Fruit fly (Drosophila melanogaster) whole organism, pupa: ENCODE measurements around the gene CG31301.

Source experiments
- CG10348 ChIP-seq: fragments of 200-800 bp; sonication (Bioruptor generic); IDR thresholded peaks from 2 replicates; pipeline ENCODE4 v1.3.6; 2022; ENCODE audit warnings: missing biosample characterization, missing genetic modification characterization
- CG12605 ChIP-seq: fragments of 200-800 bp; sonication (Bioruptor generic); IDR thresholded peaks from 2 replicates; pipeline ENCODE4 v1.3.6; 2022; ENCODE audit warnings: missing biosample characterization, missing genetic modification characterization
- CG13204 ChIP-seq: fragments of 200-800 bp; sonication (Bioruptor generic); optimal IDR thresholded peaks from 2 replicates; lab custom pipeline; 2018; ENCODE audit warnings: missing biosample characterization, mild to moderate bottlenecking, missing genetic modification characterization, moderate library complexity
- CG14655 ChIP-seq: fragments of 200-800 bp; sonication (Bioruptor generic); optimal IDR thresholded peaks from 3 replicates; lab custom pipeline; 2017; ENCODE audit warnings: mild to moderate bottlenecking, missing biosample characterization, missing genetic modification reagents, missing genetic modification characterization
- CG15710 ChIP-seq: fragments of 200-800 bp; sonication (Bioruptor generic); optimal IDR thresholded peaks from 2 replicates; lab custom pipeline; 2018; ENCODE audit warnings: missing biosample characterization, mild to moderate bottlenecking, missing genetic modification characterization, moderate library complexity
- CG17806 ChIP-seq: fragments of 200-800 bp; sonication (Bioruptor generic); optimal IDR thresholded peaks from 2 replicates; lab custom pipeline; 2018; ENCODE audit warnings: missing biosample characterization, mild to moderate bottlenecking, missing genetic modification characterization, moderate library complexity
- CG32121 ChIP-seq: fragments of 200-800 bp; sonication (Bioruptor generic); IDR thresholded peaks from 2 replicates; pipeline ENCODE4 v1.3.6; 2022; ENCODE audit warnings: missing biosample characterization, missing genetic modification characterization
- CG34367 ChIP-seq: fragments of 200-800 bp; sonication (Bioruptor generic); optimal IDR thresholded peaks from 2 replicates; lab custom pipeline; 2018; ENCODE audit warnings: missing biosample characterization, mild to moderate bottlenecking, missing genetic modification characterization
- CG4496 ChIP-seq: fragments of 200-800 bp; sonication (Bioruptor generic); IDR thresholded peaks from 3 replicates; pipeline ENCODE4 v1.3.6; 2022; ENCODE audit warnings: missing biosample characterization, missing genetic modification characterization
- CG8159 ChIP-seq: fragments of 200-800 bp; sonication (Bioruptor generic); optimal IDR thresholded peaks from 3 replicates; lab custom pipeline; 2018; ENCODE audit warnings: missing biosample characterization, mild to moderate bottlenecking, missing genetic modification characterization, moderate library complexity
- CG8301 ChIP-seq: fragments of 200-800 bp; sonication (Bioruptor generic); optimal IDR thresholded peaks from 2 replicates; lab custom pipeline; 2018; ENCODE audit warnings: missing biosample characterization, mild to moderate bottlenecking, missing genetic modification characterization
- CG9948 ChIP-seq: fragments of 200-800 bp; sonication (Bioruptor generic); optimal IDR thresholded peaks from 2 replicates; lab custom pipeline; 2018; ENCODE audit warnings: missing biosample characterization, mild to moderate bottlenecking, missing genetic modification characterization, moderate library complexity
- D1 ChIP-seq: fragments of 200-800 bp; sonication (Bioruptor generic); optimal IDR thresholded peaks from 2 replicates; lab custom pipeline; 2018; ENCODE audit warnings: missing biosample characterization, mild to moderate bottlenecking, missing genetic modification characterization, moderate library complexity
- EcR ChIP-seq: fragments of 200-800 bp; sonication (Bioruptor generic); optimal IDR thresholded peaks from 3 replicates; lab custom pipeline; 2019; ENCODE audit warnings: missing biosample characterization, missing genetic modification characterization, mild to moderate bottlenecking, moderate library complexity, missing genetic modification reagents
- Ets98B ChIP-seq: fragments of 200-800 bp; sonication (Bioruptor generic); IDR thresholded peaks from 2 replicates; pipeline ENCODE4 v1.3.6; 2022; ENCODE audit warnings: missing biosample characterization, missing genetic modification characterization
- Pif1A ChIP-seq: fragments of 200-800 bp; sonication (Bioruptor generic); optimal IDR thresholded peaks from 3 replicates; lab custom pipeline; 2016; ENCODE audit warnings: missing biosample characterization, missing genetic modification characterization
- Pif1B ChIP-seq: fragments of 200-800 bp; sonication (Bioruptor generic); optimal IDR thresholded peaks from 3 replicates; lab custom pipeline; 2016; ENCODE audit warnings: missing biosample characterization, missing genetic modification characterization
- Snoo ChIP-seq: fragments of 200-800 bp; sonication (Bioruptor generic); optimal IDR thresholded peaks from 3 replicates; lab custom pipeline; 2017; ENCODE audit warnings: missing biosample characterization, mild to moderate bottlenecking, missing genetic modification characterization, inconsistent platforms
- fd96Ca ChIP-seq: fragments of 200-800 bp; sonication (Bioruptor generic); IDR thresholded peaks from 3 replicates; pipeline ENCODE4 v1.3.6; 2022; ENCODE audit warnings: missing biosample characterization, missing genetic modification characterization
- gl ChIP-seq: fragments of 200-800 bp; sonication (Bioruptor generic); optimal IDR thresholded peaks from 2 replicates; lab custom pipeline; 2018; ENCODE audit warnings: missing biosample characterization, mild to moderate bottlenecking, missing genetic modification characterization
- rn ChIP-seq: fragments of 200-800 bp; sonication (Bioruptor generic); IDR thresholded peaks from 2 replicates; pipeline ENCODE4 v1.3.6; 2022; ENCODE audit warnings: missing biosample characterization, missing genetic modification characterization

Gene CG31301

DNA sequence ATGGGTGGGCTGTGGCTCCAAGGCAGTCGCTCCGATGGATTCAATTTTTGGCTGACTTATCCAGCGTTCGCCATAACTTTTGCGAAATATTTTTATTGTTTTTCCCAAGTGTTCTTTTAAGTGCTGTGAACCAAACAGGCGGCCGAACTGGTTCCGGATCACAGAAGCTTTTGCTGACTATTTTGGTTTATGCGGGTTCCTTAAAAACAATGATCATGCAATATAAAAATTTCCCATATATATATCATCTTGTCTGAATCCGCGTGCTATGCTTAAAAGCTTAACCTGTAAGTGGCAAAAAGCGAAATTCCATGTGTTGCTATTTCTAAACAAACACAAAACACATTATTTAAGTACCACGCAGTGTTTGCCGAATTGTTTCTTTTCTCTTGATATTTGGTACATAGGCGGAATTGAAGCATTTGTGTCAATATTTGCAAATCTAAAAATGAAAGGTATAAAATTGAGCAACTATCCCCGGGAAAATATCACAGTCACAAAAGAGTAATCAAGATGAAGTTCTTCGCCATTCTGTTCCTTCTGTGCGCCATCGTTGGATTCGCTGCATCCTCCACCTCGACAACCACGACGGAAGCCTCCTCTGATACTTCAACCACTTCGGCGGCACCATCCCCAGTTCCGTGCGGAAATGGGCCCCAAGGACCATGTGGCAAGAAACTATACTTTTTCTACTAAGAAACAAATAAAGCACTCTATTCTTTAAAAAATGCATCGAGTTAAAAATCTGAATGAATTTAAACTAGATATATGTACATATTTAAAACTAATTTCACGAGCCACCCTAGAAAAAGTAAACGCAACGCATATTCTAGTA lies 25.9 kb upstream of the CG31301 start, which contains the start of the genes CG6276 and CG44040:
Gene CG6276 (minus strand): TSS at position 158 of the 835 bp plus-strand sequence.
Gene CG44040 (plus strand): TSS at position 467 of the 835 bp plus-strand sequence.
- TF ChIP-seq CG13204, result no peak
- peak; percentile 53; the same call in 2 of the 3 replicates for TF ChIP-seq CG4496
- TF ChIP-seq gl (tag; lab: Kevin White, UChicago), result no peak
- TF ChIP-seq CG9948 (tag; lab: Kevin White, UChicago), result peak; percentile 25
- TF ChIP-seq CG34367 (tag; lab: Kevin White, UChicago), result peak; percentile 50
- peak; percentile 46 for TF ChIP-seq CG15710
- TF ChIP-seq Pif1A (GFP tag; lab: Kevin White, UChicago), result no peak
- TF ChIP-seq D1 (tag; lab: Kevin White, UChicago), result no peak
- 0 out of 2 replicates have a peak, but pooled peaks have one; percentile 4 for TF ChIP-seq rn (GFP tag; lab: Robert Waterston, UW)
- peak; percentile 98 for TF ChIP-seq CG8159 (tag; lab: Kevin White, UChicago)
- no peak for TF ChIP-seq CG10348
- peak; percentile 73 for TF ChIP-seq Ets98B
- 0 out of 2 replicates have a peak, but pooled peaks have one; percentile 9 for TF ChIP-seq CG12605
- TF ChIP-seq Snoo, result peak; percentile 61
- TF ChIP-seq CG32121 (GFP tag; lab: Robert Waterston, UW), result peak; percentile 35
- TF ChIP-seq CG17806 (tag; lab: Kevin White, UChicago), result peak; percentile 44
- TF ChIP-seq CG8301, result peak; percentile 59
- TF ChIP-seq CG14655, result no peak
- peak; percentile 71 for TF ChIP-seq fd96Ca (GFP tag; lab: Robert Waterston, UW)
- no peak for TF ChIP-seq EcR
- no peak for TF ChIP-seq Pif1B (GFP tag; lab: Kevin White, UChicago)

- no peak for TF ChIP-seq CG12605
- no peak for TF ChIP-seq EcR
- TF ChIP-seq CG8301, result no peak
- no peak for TF ChIP-seq CG15710
- TF ChIP-seq CG10348, result no peak
- TF ChIP-seq D1 (tag; lab: Kevin White, UChicago), result no peak
- TF ChIP-seq Pif1A (GFP tag; lab: Kevin White, UChicago), result no peak
- TF ChIP-seq Snoo, result no peak
- no peak for TF ChIP-seq CG14655
- TF ChIP-seq CG8159 (tag; lab: Kevin White, UChicago), result no peak
- no peak for TF ChIP-seq CG9948 (tag; lab: Kevin White, UChicago)
- no peak for TF ChIP-seq gl (tag; lab: Kevin White, UChicago)
- no peak for TF ChIP-seq Ets98B
- TF ChIP-seq CG17806 (tag; lab: Kevin White, UChicago), result no peak
- no peak for TF ChIP-seq fd96Ca (GFP tag; lab: Robert Waterston, UW)
- no peak for TF ChIP-seq Pif1B (GFP tag; lab: Kevin White, UChicago)
- no peak for TF ChIP-seq CG34367 (tag; lab: Kevin White, UChicago)
- TF ChIP-seq CG13204, result no peak
Measured at dm6 chr3R:15320747-15321085, 25.3 kb upstream of the CG31301 start, which contains the start of gene ear. Gene ear, plus strand, starts transcription at chr3R:15320756.

DNA sequence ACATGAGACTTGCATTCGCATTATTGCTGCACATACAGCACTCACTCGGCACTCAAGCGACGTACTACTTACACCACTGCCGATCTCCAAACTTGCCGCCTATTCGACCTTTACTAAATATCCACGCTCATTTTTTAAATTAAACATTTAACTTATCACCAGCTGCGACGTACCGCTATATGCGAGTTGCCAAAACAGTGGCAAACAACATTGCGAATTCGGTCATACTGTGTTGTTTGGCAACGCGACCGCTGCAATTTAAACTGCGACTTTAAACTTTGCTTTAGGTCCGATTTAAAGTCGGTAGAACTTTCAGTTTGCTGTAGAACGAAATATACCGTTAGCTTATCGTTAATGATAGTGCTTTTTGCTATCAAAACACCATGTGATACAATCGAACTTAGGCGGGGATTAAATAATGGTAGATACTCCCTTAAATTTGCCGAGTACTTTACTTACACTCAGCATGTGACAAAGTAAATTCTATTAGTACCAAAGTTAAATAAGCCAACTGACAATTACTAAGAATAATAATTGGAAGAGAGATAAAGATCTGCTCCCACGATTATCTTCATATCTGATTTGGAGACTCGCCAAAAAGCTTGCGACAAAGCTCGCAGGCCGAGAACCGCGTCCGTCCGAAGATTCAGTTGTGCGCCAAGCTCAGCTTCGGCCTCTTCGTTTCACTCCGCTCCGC lies 17.8 kb upstream of the CG31301 start, which contains the start of the genes CG6236 and ea:
Gene CG6236 (minus strand): TSS at position 187 of the 697 bp plus-strand sequence.
Gene ea (plus strand): TSS at position 647 of the 697 bp plus-strand sequence.
- TF ChIP-seq CG34367 (tag; lab: Kevin White, UChicago) (no peak), EcR (no peak), CG12605 (no peak), CG32121 (GFP tag; lab: Robert Waterston, UW) (no peak), Snoo (no peak), Pif1B (GFP tag; lab: Kevin White, UChicago) (no peak), fd96Ca (GFP tag; lab: Robert Waterston, UW) (no peak), CG9948 (tag; lab: Kevin White, UChicago) (no peak), CG15710 (no peak), D1 (tag; lab: Kevin White, UChicago) (no peak), CG17806 (tag; lab: Kevin White, UChicago) (no peak), gl (tag; lab: Kevin White, UChicago) (no peak), CG8301 (no peak), rn (GFP tag; lab: Robert Waterston, UW) (no peak), CG10348 (no peak), CG13204 (no peak)

dm6 chr3R:15330472-15330871 lies 15.5 kb upstream of the CG31301 start, which contains the start of gene mRpL9:
Gene mRpL9, plus strand, starts transcription at chr3R:15330738.
- TF ChIP-seq D1 (tag; lab: Kevin White, UChicago), result no peak
- TF ChIP-seq CG15710, result peak; percentile 5

DNA sequence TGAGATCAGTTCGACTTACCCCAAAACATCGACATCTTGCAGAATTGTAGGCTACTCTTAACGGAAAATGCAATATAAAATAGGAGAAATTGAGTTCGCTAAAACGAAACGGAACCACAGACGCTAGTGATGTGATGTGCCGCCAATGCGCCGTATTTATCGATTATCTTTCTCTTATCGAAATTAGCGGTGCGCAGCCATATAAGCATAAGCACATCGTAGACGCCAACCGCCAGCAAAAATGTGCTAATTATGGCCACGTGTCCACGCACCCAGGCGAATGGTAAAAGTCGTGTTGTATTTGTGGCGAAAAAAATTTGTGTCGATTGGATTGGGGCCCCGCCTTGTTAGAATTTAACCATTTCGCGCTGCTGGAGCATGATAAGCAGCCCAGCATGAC lies 13.0 kb upstream of the CG31301 start, which contains the start of the genes Fkbp39 and Cyfip:
Gene Fkbp39 (minus strand): TSS at position 140 of the 400 bp plus-strand sequence.
Gene Cyfip (plus strand): TSS at position 273 of the 400 bp plus-strand sequence.
- TF ChIP-seq CG15710, result no peak
- TF ChIP-seq CG4496, result peak; percentile 11; the same call in 1 of the 3 replicates

DNA sequence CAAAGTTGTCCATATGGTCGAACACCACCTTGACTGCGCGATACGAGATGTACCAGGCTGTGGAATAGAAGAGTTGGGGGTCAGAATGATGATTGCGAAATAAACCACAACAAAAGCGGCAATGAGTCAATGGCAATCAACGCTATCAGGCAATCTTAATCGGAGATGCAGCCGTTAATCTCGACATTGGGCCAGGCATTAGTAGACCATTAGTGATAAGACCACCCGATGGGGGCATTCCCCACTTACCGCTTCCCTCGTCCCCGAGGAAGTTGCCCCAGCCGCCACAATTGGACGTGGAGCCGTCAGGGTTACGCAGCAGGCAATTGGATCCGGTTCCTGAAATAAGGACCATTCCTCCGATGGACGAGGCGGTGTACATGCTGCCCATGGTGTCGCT lies 6.9 kb upstream of the CG31301 start:
- TF ChIP-seq CG32121 (GFP tag; lab: Robert Waterston, UW), result no peak
- no peak for TF ChIP-seq CG8301
- no peak for TF ChIP-seq CG34367 (tag; lab: Kevin White, UChicago)
- no peak for TF ChIP-seq CG8159 (tag; lab: Kevin White, UChicago)
- TF ChIP-seq CG17806 (tag; lab: Kevin White, UChicago), result no peak
- no peak for TF ChIP-seq CG12605
- no peak for TF ChIP-seq CG14655
- no peak for TF ChIP-seq Pif1B (GFP tag; lab: Kevin White, UChicago)
- TF ChIP-seq Ets98B, result no peak
- TF ChIP-seq CG13204, result no peak
- no peak for TF ChIP-seq D1 (tag; lab: Kevin White, UChicago)
- no peak for TF ChIP-seq CG9948 (tag; lab: Kevin White, UChicago)
- no peak for TF ChIP-seq rn (GFP tag; lab: Robert Waterston, UW)
- no peak for TF ChIP-seq Pif1A (GFP tag; lab: Kevin White, UChicago)
